Worm (Caenorhabditis elegans) whole organism, L1 larva: ENCODE data around the gene T08G3.13.

Source experiments
- Y116A8C.19 ChIP-seq: sonication (generic microtip); optimal IDR thresholded peaks from 2 replicates; lab custom pipeline; 2016; ENCODE audit warnings: missing compliant biosample characterization, missing genetic modification characterization, borderline replicate concordance
- mep-1 ChIP-seq: fragments of 150-350 bp; optimal IDR thresholded peaks from 2 replicates; lab custom pipeline; 2014; ENCODE audit warnings: missing biosample characterization, missing genetic modification characterization
- nhr-11 ChIP-seq: fragments of 150-350 bp; optimal IDR thresholded peaks from 2 replicates; lab custom pipeline; 2014; ENCODE audit warnings: missing biosample characterization, missing genetic modification characterization
- pqm-1 ChIP-seq: sonication (generic microtip); optimal IDR thresholded peaks from 3 replicates; lab custom pipeline; 2017; ENCODE audit warnings: missing biosample characterization, missing genetic modification characterization

ce11 chrV:16480919-16481630 is 33.2 kb downstream of the T08G3.13 start, which contains the start of the genes F57E7.4 and spig-6:
- TF ChIP-seq Y116A8C.19 (no peak), pqm-1 (tag; lab: Kevin White, UChicago) (no peak), mep-1 (tag; lab: Kevin White, UChicago) (no peak), nhr-11 (tag; lab: Kevin White, UChicago) (no peak)
